Fruit fly (Drosophila melanogaster) Kc167 (cell line): Measurements from ENCODE around the gene cv-c.

Source experiments
- Myc ChIP-seq: fragments of >200 bp; optimal IDR thresholded peaks from 2 replicates; lab custom pipeline; 2017; ENCODE audit warnings: missing external identifiers
- Sin3A ChIP-seq: fragments of >200 bp; optimal IDR thresholded peaks from 2 replicates; lab custom pipeline; 2018; ENCODE audit warnings: missing external identifiers
- h ChIP-seq: fragments of >200 bp; optimal IDR thresholded peaks from 3 replicates; lab custom pipeline; 2018; ENCODE audit warnings: missing external identifiers
- insv ChIP-seq: fragments of >200 bp; optimal IDR thresholded peaks from 3 replicates; lab custom pipeline; 2018; ENCODE audit warnings: missing external identifiers
- psq ChIP-seq: fragments of >200 bp; optimal IDR thresholded peaks from 2 replicates; lab custom pipeline; 2017; ENCODE audit warnings: missing external identifiers
- ttk ChIP-seq: sonication (Bioruptor generic); optimal IDR thresholded peaks from 2 replicates; lab custom pipeline; 2017; ENCODE audit warnings: missing external identifiers

Gene cv-c

DNA sequence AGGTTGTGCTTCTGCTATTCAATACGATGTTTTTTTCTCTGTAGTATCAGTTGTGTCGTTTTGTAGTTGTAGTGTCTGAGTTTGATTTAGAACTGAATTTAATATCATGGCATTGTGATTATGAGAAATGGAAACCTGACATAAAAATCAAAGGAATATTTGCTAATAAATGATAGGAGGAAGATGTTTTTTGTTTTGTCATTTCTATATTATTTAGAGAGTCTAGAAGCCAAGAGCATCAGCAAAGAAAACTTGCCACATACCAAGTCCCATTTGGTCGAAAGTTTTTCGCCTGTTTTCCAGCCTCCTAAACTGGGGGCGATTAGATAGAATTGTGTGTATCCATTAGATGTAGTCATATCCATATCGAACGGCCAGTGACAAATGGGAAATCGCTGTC, 99.9 kb downstream of the cv-c start, which contains the start of gene soti:
TSS of gene soti (minus strand) at position 101 of the 400 bp plus-strand sequence.
- TF ChIP-seq h (lab: Kevin White, UChicago) (no peak), insv (lab: Kevin White, UChicago) (no peak), Myc (no peak), Sin3A (lab: Kevin White, UChicago) (no peak), psq (lab: Kevin White, UChicago) (no peak), ttk (no peak)

DNA sequence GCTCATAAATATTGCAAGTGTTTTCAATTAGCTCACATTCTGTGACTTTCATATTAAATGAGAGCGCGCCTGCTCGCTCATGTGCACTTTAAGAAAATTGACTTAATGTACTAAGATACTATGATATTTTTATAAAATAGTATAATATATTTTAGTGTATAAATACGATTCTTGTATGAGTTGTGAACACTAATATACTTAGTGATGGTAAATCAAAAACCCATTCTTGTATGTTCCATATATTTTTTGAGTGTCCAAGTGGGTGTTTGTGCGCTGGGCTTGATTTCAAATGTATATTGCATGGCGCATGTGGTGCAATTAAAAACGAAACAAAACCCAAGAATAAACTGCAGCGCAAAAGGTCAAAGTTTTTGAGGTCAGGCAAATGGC, 107.7 kb downstream of the cv-c start:
- TF ChIP-seq h (lab: Kevin White, UChicago) (no peak), Myc (no peak), insv (lab: Kevin White, UChicago) (no peak), psq (lab: Kevin White, UChicago) (no peak), Sin3A (lab: Kevin White, UChicago) (no peak), ttk (no peak)

DNA sequence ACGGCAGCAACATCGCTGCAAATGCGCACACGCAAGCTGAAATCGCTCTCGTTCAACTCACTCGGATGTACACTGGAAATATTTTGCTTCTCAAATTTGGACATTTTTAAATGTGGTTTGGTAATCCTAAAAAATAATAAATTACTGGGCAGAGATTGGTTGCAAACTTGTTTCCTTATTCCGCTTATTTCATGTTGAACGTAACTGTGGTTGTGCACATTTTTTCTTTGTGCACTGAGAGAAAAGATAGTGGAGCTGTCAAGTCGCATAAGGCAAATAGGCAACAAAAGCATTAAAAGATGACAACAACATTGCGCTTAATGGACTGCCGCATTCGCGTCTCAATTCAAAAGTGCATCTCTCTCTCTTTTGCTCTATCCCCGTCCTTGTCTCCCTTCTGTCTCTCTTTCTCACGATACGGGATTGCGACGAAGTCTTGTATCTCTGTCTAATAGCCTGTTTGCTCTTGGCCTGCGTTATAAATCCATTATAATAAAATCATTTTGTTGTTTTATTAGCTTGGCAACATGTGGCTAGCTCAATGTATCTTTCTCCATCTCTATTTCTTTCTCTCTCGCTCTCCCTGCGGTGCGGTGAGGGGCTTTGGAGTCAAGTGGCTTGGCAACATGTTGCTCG, 108.2 kb downstream of the cv-c start:
- TF ChIP-seq h (lab: Kevin White, UChicago) (no peak), insv (lab: Kevin White, UChicago) (no peak), ttk (no peak), Myc (no peak), psq (lab: Kevin White, UChicago) (no peak), Sin3A (lab: Kevin White, UChicago) (no peak)

DNA sequence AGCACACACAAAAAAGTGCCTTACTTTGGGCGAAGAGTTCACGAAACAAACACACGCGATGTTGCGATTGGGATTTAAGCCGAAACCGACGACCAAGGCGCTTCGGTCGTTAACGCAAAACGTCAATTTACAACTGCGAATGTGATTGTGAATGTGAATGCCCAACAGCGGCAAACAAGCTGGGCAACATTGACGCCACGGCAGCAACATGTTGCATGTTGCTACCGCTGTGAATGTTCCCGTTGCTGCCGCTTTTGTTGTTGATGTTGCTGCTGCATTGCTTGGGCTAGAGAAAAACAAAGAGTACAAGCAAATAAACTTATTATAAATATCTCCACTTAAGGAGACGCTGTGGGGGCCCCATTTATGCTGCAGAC, 108.7 kb downstream of the cv-c start, which contains the start of gene NK7.1:
TSS of gene NK7.1 (minus strand) at position 137 of the 377 bp plus-strand sequence.
- no peak for TF ChIP-seq Myc
- no peak for TF ChIP-seq ttk
- no peak for TF ChIP-seq Sin3A (lab: Kevin White, UChicago)
- no peak for TF ChIP-seq insv (lab: Kevin White, UChicago)
- no peak for TF ChIP-seq psq (lab: Kevin White, UChicago)
- TF ChIP-seq h (lab: Kevin White, UChicago): no peak

DNA sequence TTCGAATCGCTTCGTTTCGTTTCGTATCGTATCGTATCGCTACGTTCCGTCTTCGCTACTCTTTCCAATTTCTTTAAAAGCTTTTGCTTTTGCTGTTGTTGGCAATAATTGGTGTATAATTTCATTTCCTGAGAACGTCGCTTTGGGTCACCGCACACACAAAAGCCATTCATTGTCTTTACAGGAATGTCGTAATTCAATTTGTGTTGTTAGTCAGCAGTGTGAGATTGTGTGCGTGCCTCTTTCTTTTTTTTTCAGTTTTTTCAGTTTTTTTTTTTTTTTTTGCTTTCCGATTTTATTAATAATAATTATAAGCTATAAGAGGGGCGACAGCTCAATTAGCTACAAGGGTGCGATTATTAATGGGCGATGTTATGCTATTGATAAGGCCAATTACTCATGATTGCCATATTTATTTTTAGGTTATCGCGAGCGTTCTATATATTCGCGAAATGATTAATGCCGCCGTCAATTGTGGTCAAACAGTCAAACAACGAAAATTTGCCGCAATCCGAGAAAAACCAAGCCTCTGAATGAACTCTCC, 110.3 kb downstream of the cv-c start:
- no peak for TF ChIP-seq Sin3A (lab: Kevin White, UChicago)
- TF ChIP-seq Myc: no peak
- no peak for TF ChIP-seq ttk
- TF ChIP-seq psq (lab: Kevin White, UChicago): no peak
- TF ChIP-seq insv (lab: Kevin White, UChicago): no peak
- no peak for TF ChIP-seq h (lab: Kevin White, UChicago)

DNA sequence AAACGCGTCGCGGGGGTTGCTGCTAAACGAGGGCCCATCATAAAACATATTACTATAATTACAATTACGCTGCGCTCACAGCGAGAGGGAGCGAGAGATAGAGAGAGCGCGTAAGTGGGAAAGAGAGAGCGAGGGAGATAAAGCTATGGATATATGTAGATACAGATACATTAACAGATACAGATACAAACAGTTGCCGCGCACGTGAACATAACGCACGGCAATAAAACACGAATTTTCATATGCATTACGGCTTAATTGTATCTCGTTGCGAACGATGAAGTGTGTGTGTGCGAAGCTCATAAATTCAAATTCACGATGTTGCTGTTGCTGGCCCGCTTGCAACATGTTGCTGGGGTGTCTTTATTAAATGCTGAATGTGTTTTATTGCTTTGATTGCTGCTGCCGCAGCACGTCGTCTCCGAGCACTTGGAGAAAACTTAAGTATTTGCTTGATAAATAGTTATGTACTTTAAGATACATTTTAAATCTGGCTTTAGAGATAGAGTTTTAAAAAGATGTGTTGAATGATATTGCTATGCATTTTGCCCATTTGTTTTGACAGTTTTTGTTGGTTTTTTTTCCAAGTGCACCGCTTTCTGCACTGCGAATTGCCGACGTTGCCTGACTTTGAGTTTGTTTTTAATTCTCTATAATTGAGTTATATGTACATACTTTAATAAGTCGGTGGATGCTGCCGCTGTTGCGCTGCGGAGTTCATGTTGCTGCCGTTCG, 111.1 kb downstream of the cv-c start:
- no peak for TF ChIP-seq insv (lab: Kevin White, UChicago)

DNA sequence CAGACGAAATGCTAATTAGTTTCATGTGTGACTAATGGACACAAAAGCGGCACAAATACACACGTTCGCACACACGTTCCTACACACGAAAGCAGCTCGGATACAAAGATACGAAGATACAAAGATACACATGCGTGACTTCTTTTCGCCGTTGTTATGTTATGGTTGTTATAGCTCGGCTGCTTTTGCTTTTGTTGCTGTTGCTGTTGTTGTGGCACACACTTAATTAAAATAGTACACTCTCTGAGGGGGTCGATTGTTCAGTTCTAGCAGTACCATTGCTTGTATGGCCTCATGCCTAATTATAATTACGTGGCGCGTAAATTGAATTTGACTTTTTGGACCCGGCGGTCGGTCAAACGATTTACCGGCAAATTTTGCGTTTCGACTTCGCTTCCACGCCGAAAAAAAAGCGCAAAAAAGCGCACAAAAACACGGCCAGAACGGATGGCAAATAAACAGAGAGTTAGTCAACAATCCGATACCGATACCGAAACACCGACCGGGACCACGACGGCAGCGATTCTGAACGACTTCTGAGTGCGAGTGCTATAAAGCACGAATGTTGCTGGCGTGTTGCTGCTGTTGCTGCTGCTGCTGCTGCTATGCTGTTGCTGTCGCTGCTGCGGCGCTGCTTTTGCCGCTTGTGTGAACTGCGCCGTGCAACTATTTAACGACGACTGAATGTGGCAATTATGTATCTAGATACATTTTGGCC, 111.9 kb downstream of the cv-c start:
- TF ChIP-seq Sin3A (lab: Kevin White, UChicago) (no peak), Myc (no peak), h (lab: Kevin White, UChicago) (no peak), ttk (no peak), psq (lab: Kevin White, UChicago) (no peak), insv (lab: Kevin White, UChicago) (no peak)

DNA sequence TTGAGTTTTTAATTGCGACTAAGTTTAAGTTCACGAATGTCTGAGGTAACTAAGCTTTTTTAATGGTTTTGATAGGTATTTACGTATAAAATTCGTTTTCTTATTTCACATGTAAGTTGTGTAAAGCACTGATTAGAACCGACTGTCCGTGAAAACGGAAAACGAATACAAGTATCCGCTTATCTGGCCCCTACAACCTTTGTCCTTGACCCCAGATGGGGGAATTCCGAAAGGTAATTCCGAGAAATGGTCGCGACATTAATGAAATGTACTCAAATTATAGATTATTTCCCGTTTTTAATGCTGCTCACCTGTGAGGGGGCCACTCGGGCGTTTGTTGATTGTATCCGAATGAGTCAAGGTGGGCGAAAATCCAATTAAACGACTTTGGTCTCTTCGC, 114.6 kb downstream of the cv-c start:
- TF ChIP-seq Sin3A (lab: Kevin White, UChicago): no peak
- TF ChIP-seq Myc: no peak
- no peak for TF ChIP-seq h (lab: Kevin White, UChicago)
- no peak for TF ChIP-seq ttk
- no peak for TF ChIP-seq insv (lab: Kevin White, UChicago)
- no peak for TF ChIP-seq psq (lab: Kevin White, UChicago)

DNA sequence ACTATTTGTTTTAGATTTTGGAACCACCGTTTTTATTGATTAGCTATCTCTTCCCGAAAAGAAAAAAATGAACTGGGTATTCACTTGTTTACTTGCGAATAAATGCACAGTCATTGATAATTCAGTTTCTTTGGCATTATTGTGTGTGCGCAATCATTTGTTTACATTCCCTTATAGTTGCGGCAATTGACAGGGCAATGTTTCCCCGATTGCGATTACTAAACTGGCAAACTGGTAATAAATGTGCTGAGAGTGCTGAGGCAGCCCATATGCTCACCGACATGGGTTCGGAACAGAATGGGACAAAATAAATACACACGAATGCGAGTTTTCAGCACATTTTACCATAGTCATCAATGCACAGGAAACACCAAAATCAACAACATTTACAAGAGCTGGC, 115.6 kb downstream of the cv-c start:
- no peak for TF ChIP-seq Myc
- no peak for TF ChIP-seq h (lab: Kevin White, UChicago)
- TF ChIP-seq insv (lab: Kevin White, UChicago): no peak
- no peak for TF ChIP-seq Sin3A (lab: Kevin White, UChicago)
- TF ChIP-seq ttk: no peak
- no peak for TF ChIP-seq psq (lab: Kevin White, UChicago)

DNA sequence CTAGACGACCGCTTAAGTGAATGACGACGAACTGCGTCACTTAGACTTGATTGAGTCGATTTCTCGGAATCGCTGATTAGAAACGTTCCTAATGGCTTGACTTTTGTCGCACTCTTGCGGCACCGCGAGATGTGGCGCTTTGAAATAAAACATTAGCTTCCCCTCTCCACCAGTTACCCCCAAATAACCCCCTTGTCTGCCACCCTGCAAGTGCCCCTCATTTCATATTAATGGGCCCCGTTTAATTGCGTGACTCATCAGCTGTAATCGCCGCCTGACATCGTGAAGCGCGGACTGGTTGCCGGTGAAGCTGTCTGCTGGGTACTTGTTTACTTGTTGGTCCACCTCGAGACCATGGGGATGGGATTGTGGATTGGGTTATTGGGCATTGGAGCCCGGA, 117.4 kb downstream of the cv-c start:
- TF ChIP-seq Sin3A (lab: Kevin White, UChicago) (no peak), h (lab: Kevin White, UChicago) (no peak), psq (lab: Kevin White, UChicago) (no peak), ttk (no peak), insv (lab: Kevin White, UChicago) (no peak), Myc (no peak)

DNA sequence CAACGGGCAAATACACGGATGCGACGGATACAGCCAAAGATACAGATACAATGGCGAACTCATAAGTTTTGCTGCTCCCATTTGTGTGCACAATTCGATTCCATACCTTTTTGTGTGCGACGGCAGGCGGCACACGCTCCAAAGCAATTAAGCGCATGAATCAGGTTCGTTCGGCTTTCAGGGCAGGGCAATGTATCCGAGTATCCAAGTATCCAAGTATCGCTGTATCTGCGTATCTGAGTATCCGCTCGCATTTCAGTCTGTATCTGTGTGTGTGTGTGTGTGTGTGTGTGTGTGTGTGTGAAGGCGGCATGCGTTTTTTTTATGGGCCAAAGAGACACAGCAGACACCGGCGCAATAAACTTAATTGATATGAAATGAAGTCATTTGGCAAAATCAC, 118.3 kb downstream of the cv-c start:
- TF ChIP-seq insv (lab: Kevin White, UChicago): no peak
- no peak for TF ChIP-seq h (lab: Kevin White, UChicago)
- no peak for TF ChIP-seq ttk

DNA sequence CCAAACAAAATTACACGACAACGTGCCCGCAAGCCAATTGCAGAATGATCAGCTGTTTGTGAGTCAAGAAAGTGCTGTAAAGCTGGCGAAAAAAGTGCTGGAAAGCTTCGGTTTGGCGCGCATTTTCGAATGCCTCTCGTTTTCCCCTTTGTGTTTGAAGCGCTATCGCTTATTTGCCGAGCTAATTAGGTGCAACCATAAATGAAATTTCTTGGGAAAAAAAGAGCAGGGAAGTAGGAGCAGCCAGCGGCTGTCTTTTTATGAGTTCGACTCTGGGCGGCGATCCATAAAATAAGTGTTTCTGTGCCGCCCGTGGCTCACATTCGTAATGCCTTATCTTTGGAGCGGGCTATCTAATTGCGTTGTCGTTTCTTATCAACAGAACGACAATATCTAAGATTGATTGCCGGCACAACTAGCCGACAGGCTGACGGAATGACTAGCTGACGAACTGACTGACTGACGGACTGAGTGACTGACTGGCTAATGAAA, 119.7 kb downstream of the cv-c start, which contains the start of gene Dnaaf5:
TSS of gene Dnaaf5 (minus strand) at position 46 of the 492 bp plus-strand sequence.
- TF ChIP-seq psq (lab: Kevin White, UChicago): no peak
- TF ChIP-seq ttk: no peak
- no peak for TF ChIP-seq Sin3A (lab: Kevin White, UChicago)
- no peak for TF ChIP-seq insv (lab: Kevin White, UChicago)
- no peak for TF ChIP-seq h (lab: Kevin White, UChicago)
- no peak for TF ChIP-seq Myc
